Worm (Caenorhabditis elegans): ENCODE data around the gene irld-2.

ce11 chrX:13387497-13387953 lies 7.3 kb downstream of the irld-2 start, which contains the start of gene C49F8.3:
- TF ChIP-seq ref-1 (GFP tag; conservative IDR thresholded peaks at IDR 0.05) (no peak), T22C8.4 (GFP tag; IDR thresholded peaks at IDR 0.05) (no peak)
